Fruit fly (Drosophila melanogaster) whole organism, embryonic: ENCODE results near the gene CG7970.

Experiments used
- Abd-B ChIP-seq: fragments of 200-800 bp; sonication (Bioruptor generic); optimal IDR thresholded peaks from 2 replicates; lab custom pipeline; 2018; ENCODE audit warnings: missing biosample characterization, mild to moderate bottlenecking, missing genetic modification characterization, moderate library complexity
- CG11560 ChIP-seq: fragments of 200-800 bp; sonication (Bioruptor generic); IDR thresholded peaks from 3 replicates; pipeline ENCODE4 v1.3.6; 2022; ENCODE audit warnings: missing biosample characterization, missing genetic modification characterization
- CG13296 ChIP-seq: fragments of 200-800 bp; sonication (Bioruptor generic); optimal IDR thresholded peaks from 3 replicates; lab custom pipeline; 2018; ENCODE audit warnings: missing biosample characterization, mild to moderate bottlenecking, missing genetic modification characterization
- CG13424 ChIP-seq: fragments of 200-800 bp; sonication (Bioruptor generic); optimal IDR thresholded peaks from 2 replicates; lab custom pipeline; 2019; ENCODE audit warnings: missing biosample characterization, mild to moderate bottlenecking, missing genetic modification characterization, moderate library complexity
- CG14710 ChIP-seq: fragments of 200-800 bp; sonication (Bioruptor generic); optimal IDR thresholded peaks from 3 replicates; lab custom pipeline; 2019; ENCODE audit warnings: missing biosample characterization, mild to moderate bottlenecking, missing genetic modification characterization, moderate library complexity
- CG15269 ChIP-seq: fragments of 200-800 bp; sonication (Bioruptor generic); optimal IDR thresholded peaks from 2 replicates; lab custom pipeline; 2018; ENCODE audit warnings: missing biosample characterization, mild to moderate bottlenecking, missing genetic modification characterization, moderate library complexity
- CG17359 ChIP-seq: fragments of 200-800 bp; sonication (Bioruptor generic); optimal IDR thresholded peaks from 3 replicates; lab custom pipeline; 2018; ENCODE audit warnings: missing biosample characterization, mild to moderate bottlenecking, missing genetic modification characterization, moderate library complexity
- CG17612 ChIP-seq: fragments of 200-800 bp; sonication (Bioruptor generic); IDR thresholded peaks from 2 replicates; pipeline ENCODE4 v1.3.6; 2022; ENCODE audit warnings: missing biosample characterization, missing genetic modification characterization
- CG31365 ChIP-seq: fragments of 200-800 bp; sonication (Bioruptor generic); optimal IDR thresholded peaks from 2 replicates; lab custom pipeline; 2018; ENCODE audit warnings: missing biosample characterization, mild to moderate bottlenecking, missing genetic modification characterization
- CG3838 ChIP-seq: fragments of 200-800 bp; sonication (Bioruptor generic); optimal IDR thresholded peaks from 3 replicates; lab custom pipeline; 2016; ENCODE audit warnings: missing biosample characterization, missing genetic modification characterization
- CG3847 ChIP-seq: fragments of 200-800 bp; sonication (Bioruptor generic); IDR thresholded peaks from 2 replicates; pipeline ENCODE4 v1.3.6; 2022; ENCODE audit warnings: missing biosample characterization, missing genetic modification characterization
- CG4282 ChIP-seq: fragments of 200-800 bp; sonication (Bioruptor generic); optimal IDR thresholded peaks from 2 replicates; lab custom pipeline; 2016; ENCODE audit warnings: missing biosample characterization, missing genetic modification characterization
- CG4424 ChIP-seq: fragments of 200-800 bp; sonication (Bioruptor generic); optimal IDR thresholded peaks from 3 replicates; lab custom pipeline; 2016; ENCODE audit warnings: missing biosample characterization, missing genetic modification characterization
- CG6689 ChIP-seq: fragments of 200-800 bp; sonication (Bioruptor generic); IDR thresholded peaks from 2 replicates; pipeline ENCODE4 v1.3.6; 2022; ENCODE audit warnings: missing biosample characterization, missing genetic modification characterization
- CG7372 ChIP-seq: fragments of 200-800 bp; sonication (Bioruptor generic); IDR thresholded peaks from 2 replicates; pipeline ENCODE4 v1.3.6; 2022; ENCODE audit warnings: missing biosample characterization, missing genetic modification characterization
- CG7745 ChIP-seq: fragments of 200-800 bp; sonication (Bioruptor generic); optimal IDR thresholded peaks from 2 replicates; lab custom pipeline; 2018; ENCODE audit warnings: missing biosample characterization, mild to moderate bottlenecking, missing genetic modification characterization, moderate library complexity
- CG7987 ChIP-seq: fragments of 200-800 bp; sonication (Bioruptor generic); optimal IDR thresholded peaks from 2 replicates; lab custom pipeline; 2018; ENCODE audit warnings: missing biosample characterization, mild to moderate bottlenecking, missing genetic modification characterization, moderate library complexity
- CG9876 ChIP-seq: fragments of 200-800 bp; sonication (Bioruptor generic); optimal IDR thresholded peaks from 2 replicates; lab custom pipeline; 2016; ENCODE audit warnings: missing biosample characterization, missing genetic modification characterization
- Ets65A ChIP-seq: fragments of 200-800 bp; sonication (Bioruptor generic); peaks from one replicate; lab custom pipeline; 2016; ENCODE audit warnings: missing biosample characterization, missing genetic modification characterization
- Hr3 ChIP-seq: fragments of 200-800 bp; sonication (Bioruptor generic); optimal IDR thresholded peaks from 3 replicates; lab custom pipeline; 2016; ENCODE audit warnings: missing biosample characterization, missing genetic modification characterization
- Ravus ChIP-seq: fragments of 200-800 bp; sonication (Bioruptor generic); IDR thresholded peaks from 2 replicates; pipeline ENCODE4 v1.3.6; 2022; ENCODE audit warnings: missing biosample characterization, missing genetic modification characterization
- Rx ChIP-seq: fragments of 200-800 bp; sonication (Bioruptor generic); IDR thresholded peaks from 2 replicates; pipeline ENCODE4 v1.3.6; 2022; ENCODE audit warnings: missing biosample characterization, missing genetic modification characterization
- Scr ChIP-seq: fragments of 200-800 bp; sonication (Bioruptor generic); IDR thresholded peaks from 2 replicates; pipeline ENCODE4 v1.3.6; 2022; ENCODE audit warnings: missing biosample characterization, missing genetic modification characterization; ENCODE audit not compliant: partially characterized antibody
- Side ChIP-seq: fragments of 200-800 bp; sonication (Bioruptor generic); optimal IDR thresholded peaks from 2 replicates; lab custom pipeline; 2016; ENCODE audit warnings: missing biosample characterization, missing genetic modification characterization
- Sox102F ChIP-seq: fragments of 200-800 bp; sonication (Bioruptor generic); optimal IDR thresholded peaks from 2 replicates; lab custom pipeline; 2018; ENCODE audit warnings: missing biosample characterization, mild to moderate bottlenecking, missing genetic modification characterization, moderate library complexity
- Spps ChIP-seq: fragments of 200-800 bp; sonication (Bioruptor generic); optimal IDR thresholded peaks from 2 replicates; lab custom pipeline; 2018; ENCODE audit warnings: missing biosample characterization, mild to moderate bottlenecking, missing genetic modification characterization
- Ssrp ChIP-seq: fragments of 200-800 bp; sonication (Bioruptor generic); optimal IDR thresholded peaks from 2 replicates; lab custom pipeline; 2018; ENCODE audit warnings: missing biosample characterization, mild to moderate bottlenecking, missing genetic modification characterization, moderate library complexity
- amos ChIP-seq: fragments of 200-800 bp; sonication (Bioruptor generic); IDR thresholded peaks from 2 replicates; pipeline ENCODE4 v1.3.6; 2022; ENCODE audit warnings: missing biosample characterization, missing genetic modification characterization; ENCODE audit not compliant: partially characterized antibody
- ap ChIP-seq: fragments of 200-800 bp; sonication (Bioruptor generic); IDR thresholded peaks from 2 replicates; pipeline ENCODE4 v1.3.6; 2022; ENCODE audit warnings: missing biosample characterization, missing genetic modification characterization
- chif ChIP-seq, 2 experiments: fragments of 200-800 bp; sonication (Bioruptor generic); optimal IDR thresholded peaks; 3 replicates each; lab custom pipeline; 2016; ENCODE audit warnings: missing biosample characterization in 2 of 2, missing genetic modification characterization in 2 of 2
- danr ChIP-seq: fragments of 200-800 bp; sonication (Bioruptor generic); IDR thresholded peaks from 2 replicates; pipeline ENCODE4 v1.3.6; 2022; ENCODE audit warnings: missing biosample characterization, missing genetic modification characterization
- disco-r ChIP-seq: fragments of 200-800 bp; sonication (Bioruptor generic); optimal IDR thresholded peaks from 2 replicates; lab custom pipeline; 2016; ENCODE audit warnings: missing biosample characterization, missing genetic modification characterization
- emc ChIP-seq: fragments of 200-800 bp; sonication (Bioruptor generic); optimal IDR thresholded peaks from 2 replicates; lab custom pipeline; 2016; ENCODE audit warnings: missing biosample characterization, missing genetic modification characterization
- eyg ChIP-seq: fragments of 200-800 bp; sonication (Bioruptor generic); optimal IDR thresholded peaks from 3 replicates; lab custom pipeline; 2016; ENCODE audit warnings: missing biosample characterization, missing genetic modification characterization
- gce ChIP-seq: fragments of 200-800 bp; sonication (Bioruptor generic); IDR thresholded peaks from 3 replicates; pipeline ENCODE4 v1.3.6; 2022; ENCODE audit warnings: missing biosample characterization, missing genetic modification characterization
- ind ChIP-seq: fragments of 200-800 bp; sonication (Bioruptor generic); optimal IDR thresholded peaks from 3 replicates; lab custom pipeline; 2016; ENCODE audit warnings: missing biosample characterization, missing genetic modification characterization
- inv ChIP-seq: fragments of 200-800 bp; sonication (Bioruptor generic); IDR thresholded peaks from 2 replicates; pipeline ENCODE4 v1.3.6; 2022; ENCODE audit warnings: missing biosample characterization, missing genetic modification characterization; ENCODE audit not compliant: partially characterized antibody
- lmd ChIP-seq: fragments of 200-800 bp; sonication (Bioruptor generic); IDR thresholded peaks from 2 replicates; pipeline ENCODE4 v1.3.6; 2022; ENCODE audit warnings: missing biosample characterization, missing genetic modification characterization
- mam ChIP-seq: fragments of 200-800 bp; sonication (Bioruptor generic); optimal IDR thresholded peaks from 3 replicates; lab custom pipeline; 2016; ENCODE audit warnings: missing biosample characterization, missing genetic modification characterization
- oc ChIP-seq: fragments of 200-800 bp; sonication (Bioruptor generic); optimal IDR thresholded peaks from 2 replicates; lab custom pipeline; 2018; ENCODE audit warnings: missing biosample characterization, mild to moderate bottlenecking, missing genetic modification characterization, moderate library complexity
- org-1 ChIP-seq: fragments of 200-800 bp; sonication (Bioruptor generic); optimal IDR thresholded peaks from 2 replicates; lab custom pipeline; 2017; ENCODE audit warnings: missing biosample characterization, missing genetic modification characterization
- pita ChIP-seq: fragments of 200-800 bp; sonication (Bioruptor generic); optimal IDR thresholded peaks from 2 replicates; lab custom pipeline; 2017; ENCODE audit warnings: missing biosample characterization, mild to moderate bottlenecking, missing genetic modification characterization
- sisA ChIP-seq: fragments of 200-800 bp; sonication (Bioruptor generic); IDR thresholded peaks from 2 replicates; pipeline ENCODE4 v1.3.6; 2022; ENCODE audit warnings: missing biosample characterization, missing genetic modification characterization
- tio ChIP-seq: fragments of 200-800 bp; sonication (Bioruptor generic); optimal IDR thresholded peaks from 2 replicates; lab custom pipeline; 2017; ENCODE audit warnings: missing biosample characterization, missing genetic modification characterization, inconsistent platforms
- trem ChIP-seq: fragments of 200-800 bp; optimal IDR thresholded peaks from 3 replicates; lab custom pipeline; 2019; ENCODE audit warnings: missing biosample characterization, mild to moderate bottlenecking, missing genetic modification characterization, moderate library complexity
- tx ChIP-seq: fragments of 200-800 bp; sonication (Bioruptor generic); optimal IDR thresholded peaks from 2 replicates; lab custom pipeline; 2016; ENCODE audit warnings: missing biosample characterization, missing genetic modification characterization

The CG7970 gene

dm6 chr3L:1644920-1645567 lies 7.5 kb upstream of the CG7970 start, which contains the start of the genes alphaCOP and CG13919 (continued):
- TF ChIP-seq org-1 (GFP tag; lab: Kevin White, UChicago): peak; percentile 91
- TF ChIP-seq CG7745 (tag; lab: Kevin White, UChicago): peak; percentile 74
- TF ChIP-seq CG11560 (tag; lab: Robert Waterston, UW): peak; percentile 87
- peak; percentile 67 for TF ChIP-seq Side
- no peak for TF ChIP-seq tio (GFP tag; lab: Kevin White, UChicago)
- TF ChIP-seq CG14710 (tag; lab: Kevin White, UChicago): peak; percentile 99
- no peak for TF ChIP-seq amos (GFP tag; lab: Robert Waterston, UW)
- TF ChIP-seq CG17359 (tag; lab: Kevin White, UChicago): peak; percentile 95
- peak; percentile 97 for TF ChIP-seq CG13424
- peak; percentile 95 for TF ChIP-seq ind (GFP tag; lab: Kevin White, UChicago)
- TF ChIP-seq inv (GFP tag; lab: Robert Waterston, UW): 0 out of 2 replicates have a peak, but pooled peaks have one; percentile 12
- peak; percentile 97 for TF ChIP-seq oc (tag; lab: Kevin White, UChicago)
- peak; percentile 97 for TF ChIP-seq CG6689
- TF ChIP-seq Abd-B (GFP tag; lab: Kevin White, UChicago): peak; percentile 97
- TF ChIP-seq CG4424 (GFP tag; lab: Kevin White, UChicago): peak; percentile 96
- no peak for TF ChIP-seq pita (GFP tag; lab: Kevin White, UChicago)
- TF ChIP-seq gce (GFP tag; lab: Robert Waterston, UW): peak; percentile 95
- TF ChIP-seq Hr3 (GFP tag; lab: Kevin White, UChicago): peak; percentile 98
- peak; percentile 95 for TF ChIP-seq mam (GFP tag; lab: Kevin White, UChicago)
- no peak for TF ChIP-seq Scr (GFP tag; lab: Robert Waterston, UW)
- peak; percentile 77 for TF ChIP-seq Ravus (GFP tag; lab: Robert Waterston, UW)
- peak; percentile 93 for TF ChIP-seq CG13296
- peak; percentile 96 for TF ChIP-seq CG17612 (GFP tag; lab: Robert Waterston, UW)
- TF ChIP-seq ap (GFP tag; lab: Robert Waterston, UW): peak; percentile 97
- peak; percentile 88 for TF ChIP-seq tx (GFP tag; lab: Kevin White, UChicago)
- peak; percentile 91 to 96 for TF ChIP-seq chif (GFP tag; optimal IDR thresholded peaks at IDR 0.05; lab: Kevin White, UChicago)
- peak; percentile 92 for TF ChIP-seq sisA
- peak; percentile 96 for TF ChIP-seq Ssrp (tag; lab: Kevin White, UChicago)
- TF ChIP-seq disco-r (GFP tag; lab: Kevin White, UChicago): peak; percentile 83
- peak; percentile 65 for TF ChIP-seq danr (GFP tag; lab: Robert Waterston, UW)
- TF ChIP-seq Rx (GFP tag; lab: Robert Waterston, UW): peak; percentile 92
- TF ChIP-seq CG4282: peak; percentile 56
- peak; percentile 65 for TF ChIP-seq emc
- peak; percentile 83 for TF ChIP-seq eyg
- peak; percentile 91 for TF ChIP-seq Spps (tag; lab: Kevin White, UChicago)
- TF ChIP-seq CG7372 (GFP tag; lab: Robert Waterston, UW): peak; percentile 97
- TF ChIP-seq trem (tag; lab: Kevin White, UChicago): peak; percentile 92
- TF ChIP-seq CG3847: peak; percentile 98
- peak; percentile 97 for TF ChIP-seq CG15269 (tag; lab: Kevin White, UChicago)
- peak; percentile 59 for TF ChIP-seq CG9876 (GFP tag; lab: Kevin White, UChicago)
- peak; percentile 97 for TF ChIP-seq lmd (GFP tag; lab: Robert Waterston, UW)
- peak; percentile 99 for TF ChIP-seq Ets65A (GFP tag; lab: Kevin White, UChicago)
- peak; percentile 86 for TF ChIP-seq CG7987
- TF ChIP-seq CG3838 (GFP tag; lab: Kevin White, UChicago): peak; percentile 89
- TF ChIP-seq CG31365: peak; percentile 65
- TF ChIP-seq Sox102F (GFP tag; lab: Kevin White, UChicago): peak; percentile 98
